Worm (Caenorhabditis elegans) whole organism, young adult: ENCODE results near the gene srh-128.
A peak's percentile ranks its signal among the peaks of the same experiment; 100 is the strongest.
"Not testable (repeated sequence)": the region's sequence is repeated elsewhere in the genome, so short reads cannot be mapped to it uniquely, and the experiment has no call there.

ENCODE experiments used
- F23B12.7 ChIP-seq: sonication (generic microtip); optimal IDR thresholded peaks from 2 replicates; lab custom pipeline; 2017; ENCODE audit warnings: missing genetic modification characterization, mild to moderate bottlenecking, missing compliant biosample characterization, antibody characterized with exemption, moderate library complexity; ENCODE audit not compliant: insufficient read depth
- F33H1.4 ChIP-seq: fragments of 200-800 bp; sonication (Bioruptor generic); IDR thresholded peaks from 2 replicates; pipeline ENCODE4 v1.3.6; 2022; ENCODE audit warnings: missing genetic modification reagents, missing genetic modification characterization, missing compliant biosample characterization
- K11D2.4 ChIP-seq: fragments of 200-800 bp; sonication (Bioruptor generic); IDR thresholded peaks from 2 replicates; pipeline ENCODE4 v1.3.6; 2022; ENCODE audit warnings: missing genetic modification reagents, missing genetic modification characterization, missing compliant biosample characterization
- Y53F4B.3 ChIP-seq: fragments of 200-800 bp; sonication (Bioruptor generic); IDR thresholded peaks from 2 replicates; pipeline ENCODE4 v1.3.6; 2022; ENCODE audit warnings: missing genetic modification reagents, missing genetic modification characterization, missing compliant biosample characterization
- aptf-2 ChIP-seq: fragments of 200-800 bp; sonication (Bioruptor generic); conservative IDR thresholded peaks from 2 replicates; pipeline ENCODE4 v1.3.6; 2022; ENCODE audit warnings: missing genetic modification reagents, missing genetic modification characterization, missing compliant biosample characterization
- aptf-3 ChIP-seq: fragments of 200-800 bp; sonication (Bioruptor generic); IDR thresholded peaks from 2 replicates; pipeline ENCODE4 v1.3.6; 2022; ENCODE audit warnings: missing genetic modification characterization, missing compliant biosample characterization
- atf-7 ChIP-seq: sonication (generic microtip); optimal IDR thresholded peaks from 2 replicates; lab custom pipeline; 2017; ENCODE audit warnings: mild to moderate bottlenecking, missing genetic modification characterization, missing compliant biosample characterization
- attf-6 ChIP-seq: fragments of 200-800 bp; sonication (Bioruptor generic); IDR thresholded peaks from 2 replicates; pipeline ENCODE4 v1.3.6; 2022; ENCODE audit warnings: missing genetic modification reagents, missing genetic modification characterization, missing compliant biosample characterization
- ccch-3 ChIP-seq: fragments of 200-800 bp; sonication (Bioruptor generic); optimal IDR thresholded peaks from 2 replicates; lab custom pipeline; 2018; ENCODE audit warnings: mild to moderate bottlenecking, missing genetic modification characterization, missing compliant biosample characterization
- cebp-2 ChIP-seq: fragments of 200-800 bp; sonication (Bioruptor generic); IDR thresholded peaks from 2 replicates; pipeline ENCODE4 v1.3.6; 2022; ENCODE audit warnings: missing genetic modification characterization, missing compliant biosample characterization
- ceh-58 ChIP-seq: fragments of 200-800 bp; sonication (Bioruptor generic); IDR thresholded peaks from 2 replicates; pipeline ENCODE4 v1.3.6; 2022; ENCODE audit warnings: missing genetic modification characterization, missing compliant biosample characterization
- dox-1 ChIP-seq: fragments of 200-800 bp; sonication (Bioruptor generic); IDR thresholded peaks from 2 replicates; pipeline ENCODE4 v1.3.6; 2022; ENCODE audit warnings: missing genetic modification reagents, missing genetic modification characterization, missing compliant biosample characterization
- efl-1 ChIP-seq: fragments of 150-350 bp; optimal IDR thresholded peaks from 2 replicates; lab custom pipeline; 2014; ENCODE audit warnings: missing biosample characterization, missing genetic modification reagents, missing genetic modification characterization
- ekl-4 ChIP-seq: fragments of 200-800 bp; sonication (Bioruptor generic); IDR thresholded peaks from 2 replicates; pipeline ENCODE4 v1.3.6; 2022; ENCODE audit warnings: missing genetic modification reagents, missing genetic modification characterization, missing compliant biosample characterization
- lin-35 ChIP-seq, 3 experiments: fragments of 150-350 bp in 2 of 3; sonication (generic microtip) in 1 of 3; optimal IDR thresholded peaks; 2 replicates each; lab custom pipeline; 2014 to 2018; ENCODE audit warnings: missing biosample characterization in 3 of 3, missing genetic modification characterization in 3 of 3, missing genetic modification reagents in 3 of 3
- lin-40 ChIP-seq: sonication (generic microtip); optimal IDR thresholded peaks from 2 replicates; lab custom pipeline; 2016; ENCODE audit warnings: missing genetic modification characterization, mild to moderate bottlenecking, missing compliant biosample characterization, missing genotype, missing genetic modification reagents
- lsl-1 ChIP-seq: fragments of 200-800 bp; sonication (Bioruptor generic); optimal IDR thresholded peaks from 2 replicates; lab custom pipeline; 2018; ENCODE audit warnings: mild to moderate bottlenecking, missing genetic modification characterization, moderate library complexity, missing compliant biosample characterization
- madf-6 ChIP-seq: fragments of 200-800 bp; sonication (Bioruptor generic); IDR thresholded peaks from 2 replicates; pipeline ENCODE4 v1.3.6; 2022; ENCODE audit warnings: missing genetic modification reagents, missing genetic modification characterization, missing compliant biosample characterization
- madf-8 ChIP-seq: fragments of 200-800 bp; sonication (Bioruptor generic); conservative IDR thresholded peaks from 2 replicates; pipeline ENCODE4 v1.3.6; 2022; ENCODE audit warnings: missing genetic modification reagents, missing genetic modification characterization, missing compliant biosample characterization
- nfya-1 ChIP-seq: sonication (generic microtip); optimal IDR thresholded peaks from 2 replicates; lab custom pipeline; 2017; ENCODE audit warnings: antibody characterized with exemption, missing compliant biosample characterization, missing genetic modification characterization, borderline replicate concordance; ENCODE audit not compliant: insufficient read depth
- nfya-2 ChIP-seq: fragments of 200-800 bp; sonication (Bioruptor generic); IDR thresholded peaks from 2 replicates; pipeline ENCODE4 v1.3.6; 2022; ENCODE audit warnings: missing genetic modification reagents, missing genetic modification characterization, missing compliant biosample characterization
- nfyb-1 ChIP-seq: fragments of 200-800 bp; sonication (Bioruptor generic); IDR thresholded peaks from 2 replicates; pipeline ENCODE4 v1.3.6; 2022; ENCODE audit warnings: missing genetic modification reagents, missing genetic modification characterization, missing compliant biosample characterization
- nhr-80 ChIP-seq: sonication (generic microtip); optimal IDR thresholded peaks from 2 replicates; lab custom pipeline; 2016; ENCODE audit warnings: missing genetic modification characterization, missing compliant biosample characterization
- nhr-90 ChIP-seq: sonication (generic microtip); optimal IDR thresholded peaks from 2 replicates; lab custom pipeline; 2016; ENCODE audit warnings: missing genotype, mild to moderate bottlenecking, missing genetic modification characterization, missing compliant biosample characterization
- rcor-1 ChIP-seq: fragments of 200-800 bp; sonication (Bioruptor generic); IDR thresholded peaks from 2 replicates; pipeline ENCODE4 v1.3.6; 2022; ENCODE audit warnings: missing genetic modification reagents, missing genetic modification characterization, missing compliant biosample characterization
- rec-8 ChIP-seq, 2 experiments: sonication (generic microtip); optimal IDR thresholded peaks; 2 replicates each; lab custom pipeline; 2016; ENCODE audit warnings: mild to moderate bottlenecking in 2 of 2, missing genetic modification characterization in 2 of 2, missing genetic modification reagents in 2 of 2, missing genotype in 2 of 2, missing biosample characterization in 1 of 2, missing compliant biosample characterization in 1 of 2, moderate library complexity in 1 of 2
- sdz-38 ChIP-seq: sonication (generic microtip); optimal IDR thresholded peaks from 2 replicates; lab custom pipeline; 2016; ENCODE audit warnings: missing genotype, missing genetic modification characterization, missing compliant biosample characterization
- sea-2 ChIP-seq: fragments of 200-800 bp; sonication (Bioruptor generic); IDR thresholded peaks from 2 replicates; pipeline ENCODE4 v1.3.6; 2022; ENCODE audit warnings: missing genetic modification characterization, missing compliant biosample characterization
- snpc-4 ChIP-seq, 5 experiments: fragments of 150-350 bp in 1 of 5; sonication (generic microtip) in 4 of 5; optimal IDR thresholded peaks; 2 replicates each; lab custom pipeline; 2014 to 2018; ENCODE audit warnings: missing genetic modification characterization in 5 of 5, missing biosample characterization in 3 of 5, antibody characterized with exemption in 2 of 5, mild to moderate bottlenecking in 2 of 5, missing compliant biosample characterization in 2 of 5, missing genotype in 2 of 5, moderate library complexity in 2 of 5, missing genetic modification reagents in 1 of 5
- sptf-2 ChIP-seq: fragments of 200-800 bp; sonication (Bioruptor generic); optimal IDR thresholded peaks from 2 replicates; lab custom pipeline; 2018; ENCODE audit warnings: mild to moderate bottlenecking, missing genetic modification characterization, missing compliant biosample characterization
- tlf-1 ChIP-seq: fragments of 200-800 bp; sonication (Bioruptor generic); optimal IDR thresholded peaks from 2 replicates; lab custom pipeline; 2018; ENCODE audit warnings: mild to moderate bottlenecking, missing genetic modification characterization, missing compliant biosample characterization
- unc-62 ChIP-seq: fragments of 150-350 bp; optimal IDR thresholded peaks from 2 replicates; lab custom pipeline; 2014; ENCODE audit warnings: missing biosample characterization, missing genetic modification reagents, missing genetic modification characterization
- zfh-2 ChIP-seq: fragments of 200-800 bp; sonication (Bioruptor generic); conservative IDR thresholded peaks from 2 replicates; pipeline ENCODE4 v1.3.6; 2022; ENCODE audit warnings: missing genetic modification reagents, missing genetic modification characterization, missing compliant biosample characterization
- ztf-28 ChIP-seq: fragments of 200-800 bp; sonication (Bioruptor generic); IDR thresholded peaks from 2 replicates; pipeline ENCODE4 v1.3.6; 2022; ENCODE audit warnings: missing genetic modification reagents, missing genetic modification characterization, missing compliant biosample characterization

Gene srh-128

ce11 chrII:2681118-2681517 lies 24.0 kb downstream of the srh-128 start, which contains the start of gene F34D6.1 (continued):
- TF ChIP-seq F33H1.4 (GFP tag; lab: Robert Waterston, UW) (no peak), tlf-1 (GFP tag; lab: Kevin White, UChicago) (no peak), sdz-38 (no peak)

ce11 chrII:2677534-2678168 lies 27.4 kb downstream of the srh-128 start, which contains the start of gene F22E5.17:
F22E5.17 (plus strand) TSS chrII:2678041.
- TF ChIP-seq aptf-2 (GFP tag; lab: Robert Waterston, UW) (peak; percentile 77), ekl-4 (GFP tag; lab: Robert Waterston, UW) (0 out of 2 replicates have a peak, but pooled peaks have one; percentile 10), atf-7 (tag; lab: Kevin White, UChicago) (peak; percentile 36), madf-6 (peak; percentile 74), sptf-2 (GFP tag; lab: Kevin White, UChicago) (no peak), nhr-80 (tag; lab: Kevin White, UChicago) (peak; percentile 84), dox-1 (GFP tag; lab: Robert Waterston, UW) (0 out of 2 replicates have a peak, but pooled peaks have one; percentile 17), efl-1 (GFP tag; lab: Kevin White, UChicago) (peak; percentile 63), attf-6 (no peak), lsl-1 (GFP tag; lab: Kevin White, UChicago) (no peak), ccch-3 (GFP tag; lab: Kevin White, UChicago) (no peak), sea-2 (GFP tag; lab: Robert Waterston, UW) (no peak), nfya-1 (tag; lab: Kevin White, UChicago) (no peak), snpc-4 (GFP tag; optimal IDR thresholded peaks at IDR 0.05; lab: Kevin White, UChicago) (no peak), snpc-4 (tag; optimal IDR thresholded peaks at IDR 0.05; lab: Kevin White, UChicago) (peak in 1 of 4 experiments; percentile 36), rcor-1 (GFP tag; lab: Robert Waterston, UW) (no peak), ceh-58 (GFP tag; lab: Robert Waterston, UW) (no peak), madf-8 (GFP tag; lab: Robert Waterston, UW) (peak; percentile 62), nfya-2 (GFP tag; lab: Robert Waterston, UW) (no peak), F23B12.7 (no peak), K11D2.4 (no peak)
- TF ChIP-seq, all 124 proteins: peak for 9

- TF ChIP-seq rec-8 (tag; optimal IDR thresholded peaks at IDR 0.05; lab: Kevin White, UChicago); aptf-3 (GFP tag; lab: Robert Waterston, UW); zfh-2 (GFP tag; lab: Robert Waterston, UW): not testable (repeated sequence)
Measured at ce11 chrII:2673534-2673933, 31.6 kb downstream of the srh-128 start, which contains the start of the genes F22E5.20 and F22E5.1. F22E5.20 (minus strand) TSS chrII:2673634. F22E5.1 (plus strand) TSS chrII:2673775.

- not testable (repeated sequence) for TF ChIP-seq sptf-2 (GFP tag; lab: Kevin White, UChicago); nhr-90 (tag; lab: Kevin White, UChicago); nhr-80 (tag; lab: Kevin White, UChicago)
Measured at ce11 chrII:2672320-2672719, 32.8 kb downstream of the srh-128 start, which contains the start of gene sri-57. sri-57 (minus strand) TSS chrII:2672420.

ce11 chrII:2665606-2666005 lies 39.5 kb downstream of the srh-128 start, which contains the start of gene F22E5.22:
F22E5.22 (plus strand) TSS chrII:2665906.
- no peak for TF ChIP-seq cebp-2
- TF ChIP-seq nfyb-1 (GFP tag; lab: Robert Waterston, UW) = no peak
- no peak for TF ChIP-seq Y53F4B.3
- no peak for TF ChIP-seq tlf-1 (GFP tag; lab: Kevin White, UChicago)
- no peak for TF ChIP-seq lin-35 (GFP tag; optimal IDR thresholded peaks at IDR 0.05; lab: Kevin White, UChicago)
- TF ChIP-seq atf-7 (tag; lab: Kevin White, UChicago) = no peak
- no peak for TF ChIP-seq unc-62 (GFP tag; lab: Kevin White, UChicago)
- no peak for TF ChIP-seq ztf-28 (GFP tag; lab: Robert Waterston, UW)
- TF ChIP-seq lin-40 (tag; lab: Kevin White, UChicago) = no peak
